Worm (Caenorhabditis elegans) whole organism, L3 larva: ENCODE results near the gene kars-1.

ENCODE experiments used
- R02D3.7 ChIP-seq: fragments of 150-350 bp; optimal IDR thresholded peaks from 2 replicates; lab custom pipeline; 2014; ENCODE audit warnings: missing biosample characterization, missing genetic modification characterization
- ama-1 ChIP-seq: fragments of 150-350 bp; optimal IDR thresholded peaks from 2 replicates; lab custom pipeline; 2018
- lin-15B ChIP-seq: fragments of 150-350 bp; optimal IDR thresholded peaks from 2 replicates; lab custom pipeline; 2014; ENCODE audit warnings: missing biosample characterization, missing genetic modification characterization
- snpc-4 ChIP-seq: fragments of 150-350 bp; optimal IDR thresholded peaks from 2 replicates; lab custom pipeline; 2014; ENCODE audit warnings: missing biosample characterization, missing genetic modification characterization
- ztf-11 ChIP-seq: fragments of 150-350 bp; optimal IDR thresholded peaks from 2 replicates; lab custom pipeline; 2014; ENCODE audit warnings: missing biosample characterization, missing genetic modification characterization

DNA sequence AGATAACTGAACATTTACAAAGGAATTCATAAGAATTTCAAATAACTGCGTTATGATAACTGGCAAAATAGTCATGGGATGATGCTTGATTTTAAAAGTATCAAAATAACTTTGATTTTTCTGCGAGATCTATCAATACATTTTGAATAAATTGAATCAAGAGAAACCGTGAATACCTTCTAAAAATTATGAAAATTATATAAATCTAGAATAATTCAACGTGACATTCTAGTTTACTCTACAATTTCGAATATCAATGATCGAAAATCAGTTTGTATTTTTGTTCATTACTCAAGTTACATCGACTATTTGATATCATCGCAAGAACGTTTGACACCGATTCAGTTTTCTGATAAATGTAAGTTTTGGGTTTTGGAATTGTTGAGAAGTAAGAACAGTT is 10.5 kb downstream of the kars-1 start, which contains the start of gene acs-6:
- no peak for TF ChIP-seq snpc-4
- TF ChIP-seq ztf-11 (tag; lab: Kevin White, UChicago) = no peak
- TF ChIP-seq lin-15B (tag; lab: Kevin White, UChicago) = no peak
- no peak for TF ChIP-seq R02D3.7 (tag; lab: Kevin White, UChicago)
- no peak for TF ChIP-seq ama-1 (lab: Kevin White, UChicago)
